Fruit fly (Drosophila melanogaster): Measurements from ENCODE around the gene pum.
A peak's percentile ranks its signal among the peaks of the same experiment; 100 is the strongest.

The pum gene

DNA sequence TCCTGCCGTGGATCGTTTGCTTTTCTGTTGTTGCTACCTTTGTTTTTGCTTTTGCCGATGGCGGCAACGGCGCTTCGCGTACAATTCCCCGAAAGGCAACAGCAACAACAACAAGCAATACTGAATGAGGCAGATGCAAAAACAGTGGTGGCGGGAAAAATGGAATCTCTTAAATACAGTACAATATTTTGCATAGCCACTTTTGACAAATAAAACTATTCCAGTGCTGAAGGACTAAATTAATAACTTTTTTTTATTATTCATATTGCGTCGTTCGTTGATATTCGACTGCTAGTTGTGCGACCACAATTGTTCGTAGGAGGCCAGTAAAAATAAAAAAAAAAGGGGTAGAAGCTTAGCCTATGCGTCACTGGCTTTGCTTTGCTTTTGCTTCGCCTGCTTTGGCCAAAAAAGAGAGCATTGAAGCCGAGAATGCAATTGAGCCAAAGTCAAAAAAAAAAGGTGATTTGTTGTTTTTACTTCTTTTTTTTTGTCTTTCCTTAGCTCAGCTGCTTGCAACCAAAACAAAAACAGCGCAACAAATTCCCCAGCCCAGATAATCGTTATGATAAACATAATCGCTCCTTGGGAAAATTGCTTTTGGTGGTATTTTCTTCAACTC, 205.6 kb downstream of the pum start (continued):
- TF ChIP-seq C15 (GFP tag; IDR thresholded peaks at IDR 0.05) = peak; percentile 77
- peak; percentile 90 for TF ChIP-seq ken (GFP tag; IDR thresholded peaks at IDR 0.05)
- TF ChIP-seq CG10366 (GFP tag; IDR thresholded peaks at IDR 0.05) = peak; percentile 92
- TF ChIP-seq CG17186 (GFP tag; optimal IDR thresholded peaks at IDR 0.05) = peak; percentile 73
- TF ChIP-seq ind (GFP tag; optimal IDR thresholded peaks at IDR 0.05) = peak; percentile 87
- TF ChIP-seq aop (GFP tag; IDR thresholded peaks at IDR 0.05) = peak; percentile 62; the same call in 1 of the 2 replicates
- peak; percentile 92 for TF ChIP-seq H15 (GFP tag; IDR thresholded peaks at IDR 0.05)
- peak; percentile 78 to 89 for TF ChIP-seq dpn (GFP tag; optimal IDR thresholded peaks at IDR 0.05)
- peak; percentile 78 for TF ChIP-seq ssp (GFP tag; IDR thresholded peaks at IDR 0.05)

dm6 chr3R:9030750-9031128, 206.7 kb downstream of the pum start:
- TF ChIP-seq exex (tag; optimal IDR thresholded peaks at IDR 0.05) (peak; percentile 19), dm (GFP tag; optimal IDR thresholded peaks at IDR 0.05) (no peak), Elba2 (GFP tag; optimal IDR thresholded peaks at IDR 0.05) (no peak), CG42726 (GFP tag; IDR thresholded peaks at IDR 0.05; ENCODE audit: partially characterized antibody) (no peak), slou (GFP tag; optimal IDR thresholded peaks at IDR 0.05) (no peak), CG3407 (GFP tag; optimal IDR thresholded peaks at IDR 0.05) (no peak), CG6689 (GFP tag; IDR thresholded peaks at IDR 0.05) (no peak)

DNA sequence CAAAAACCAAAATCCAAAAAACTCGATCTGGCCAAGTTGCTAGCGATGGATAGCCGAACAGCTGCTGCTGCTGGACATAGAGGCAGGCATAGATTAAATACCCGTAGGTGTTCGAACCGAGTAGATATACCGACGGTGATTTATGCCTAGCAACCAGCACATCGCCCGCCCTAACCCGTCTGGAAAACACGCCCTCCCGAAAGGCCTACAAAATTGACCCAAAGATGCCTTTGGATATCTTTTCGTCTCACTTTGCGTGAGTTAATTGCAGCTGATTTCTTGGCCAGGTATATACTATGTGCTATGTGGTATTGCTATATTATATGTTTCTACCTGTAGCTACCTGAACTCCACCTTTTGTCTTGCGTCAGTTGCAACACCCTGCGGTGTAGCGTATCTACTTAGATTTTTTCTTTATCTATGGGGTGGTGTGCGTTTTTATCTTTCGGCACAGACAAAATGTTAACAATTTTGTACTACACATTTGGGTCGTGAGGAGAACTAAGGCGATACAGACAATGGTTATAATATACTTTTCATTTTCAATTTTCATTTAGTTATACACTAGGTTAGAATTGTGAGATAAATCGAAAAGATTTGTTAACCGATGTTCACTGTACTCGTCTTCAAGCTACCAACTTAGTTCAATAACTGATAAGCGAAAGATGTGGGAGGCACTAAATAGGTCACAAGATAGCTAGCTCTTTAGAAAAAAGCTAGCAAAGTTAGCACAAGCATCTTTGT, 207.3 kb downstream of the pum start:
- TF ChIP-seq zen (tag; optimal IDR thresholded peaks at IDR 0.05) (peak; percentile 74), grn (GFP tag; optimal IDR thresholded peaks at IDR 0.05) (peak; percentile 11), kni (GFP tag; optimal IDR thresholded peaks at IDR 0.05) (peak; percentile 32), pros (GFP tag; optimal IDR thresholded peaks at IDR 0.05) (peak; percentile 39), pzg (GFP tag; optimal IDR thresholded peaks at IDR 0.05) (no peak), cas (GFP tag; IDR thresholded peaks at IDR 0.05) (no peak), HmgZ (tag; optimal IDR thresholded peaks at IDR 0.05) (no peak), CG11504 (tag; optimal IDR thresholded peaks at IDR 0.05) (no peak), dimm (GFP tag; IDR thresholded peaks at IDR 0.05) (no peak), CG2120 (GFP tag; optimal IDR thresholded peaks at IDR 0.05) (no peak), CG5245 (GFP tag; optimal IDR thresholded peaks at IDR 0.05) (no peak), Kr (GFP tag; optimal IDR thresholded peaks at IDR 0.05) (peak; percentile 37), Awh (GFP tag; IDR thresholded peaks at IDR 0.05) (no peak), CG2199 (GFP tag; IDR thresholded peaks at IDR 0.05) (peak; percentile 64; the same call in 1 of the 3 replicates), Mad (GFP tag; optimal IDR thresholded peaks at IDR 0.05) (no peak), Sox102F (GFP tag; optimal IDR thresholded peaks at IDR 0.05) (no peak), NfI (GFP tag; optimal IDR thresholded peaks at IDR 0.05) (no peak), cad (GFP tag; optimal IDR thresholded peaks at IDR 0.05) (peak; percentile 59), Med (GFP tag) (peak; percentile 64), NK7.1 (GFP tag; optimal IDR thresholded peaks at IDR 0.05) (no peak), row (GFP tag; IDR thresholded peaks at IDR 0.05) (no peak), sens (GFP tag) (peak; percentile 63), ro (GFP tag; IDR thresholded peaks at IDR 0.05) (no peak), CG15479 (GFP tag; optimal IDR thresholded peaks at IDR 0.05) (peak; percentile 98), Dll (GFP tag; IDR thresholded peaks at IDR 0.05; ENCODE audit: partially characterized antibody) (0 out of 4 replicates have a peak, but pooled peaks have one; percentile 12), chm (GFP tag; IDR thresholded peaks at IDR 0.05) (0 out of 2 replicates have a peak, but pooled peaks have one; percentile 29), aop (GFP tag; IDR thresholded peaks at IDR 0.05) (no peak), grau (tag; optimal IDR thresholded peaks at IDR 0.05) (peak; percentile 50), trh (GFP tag; optimal IDR thresholded peaks at IDR 0.05) (no peak), crp (GFP tag; optimal IDR thresholded peaks at IDR 0.05) (no peak), CG3163 (GFP tag; optimal IDR thresholded peaks at IDR 0.05) (no peak), Hr78 (GFP tag; optimal IDR thresholded peaks at IDR 0.05) (no peak)
